Fruit fly (Drosophila melanogaster): ENCODE measurements around the gene CG14024.

dm6 chr2L:5292977-5293513 lies 21.6 kb downstream of the CG14024 start:
- TF ChIP-seq CG8478 (optimal IDR thresholded peaks at IDR 0.05) (no peak), CTCF (optimal IDR thresholded peaks at IDR 0.05) (no peak)
